Worm (Caenorhabditis elegans) whole organism, L3 larva: Measurements from ENCODE around the gene inft-2.

Experiments used
- R02D3.7 ChIP-seq: fragments of 150-350 bp; optimal IDR thresholded peaks from 2 replicates; lab custom pipeline; 2014; ENCODE audit warnings: missing biosample characterization, missing genetic modification characterization
- ZK546.5 ChIP-seq: sonication (generic microtip); optimal IDR thresholded peaks from 2 replicates; lab custom pipeline; 2017; ENCODE audit warnings: missing biosample characterization, missing genetic modification characterization
- aly-2 ChIP-seq: fragments of 150-350 bp; optimal IDR thresholded peaks from 2 replicates; lab custom pipeline; 2014; ENCODE audit warnings: missing biosample characterization, missing genetic modification characterization
- ceh-16 ChIP-seq: sonication (generic microtip); optimal IDR thresholded peaks from 2 replicates; lab custom pipeline; 2017; ENCODE audit warnings: missing biosample characterization, missing genetic modification characterization
- ceh-28 ChIP-seq: fragments of 150-350 bp; optimal IDR thresholded peaks from 2 replicates; lab custom pipeline; 2014; ENCODE audit warnings: missing biosample characterization, missing genetic modification reagents, missing genetic modification characterization
- ceh-82 ChIP-seq: fragments of 150-350 bp; optimal IDR thresholded peaks from 2 replicates; lab custom pipeline; 2014; ENCODE audit warnings: missing biosample characterization, missing genetic modification characterization
- ceh-9 ChIP-seq: sonication (generic microtip); optimal IDR thresholded peaks from 2 replicates; lab custom pipeline; 2018; ENCODE audit warnings: missing biosample characterization, missing genetic modification characterization
- egl-27 ChIP-seq: sonication (generic microtip); optimal IDR thresholded peaks from 4 replicates; lab custom pipeline; 2017; ENCODE audit warnings: missing biosample characterization, missing genetic modification reagents, missing genetic modification characterization
- egl-5 ChIP-seq: fragments of 150-350 bp; optimal IDR thresholded peaks from 2 replicates; lab custom pipeline; 2017; ENCODE audit warnings: missing biosample characterization, missing genetic modification reagents, missing genetic modification characterization, inconsistent platforms
- elt-1 ChIP-seq: fragments of 150-350 bp; optimal IDR thresholded peaks from 2 replicates; lab custom pipeline; 2014; ENCODE audit warnings: missing biosample characterization, missing genetic modification characterization
- elt-2 ChIP-seq: sonication (generic microtip); optimal IDR thresholded peaks from 2 replicates; lab custom pipeline; 2016; ENCODE audit warnings: missing genetic modification reagents, mild to moderate bottlenecking, missing genetic modification characterization, missing compliant biosample characterization
- elt-3 ChIP-seq, 3 experiments: fragments of 150-350 bp in 1 of 3; sonication (generic microtip) in 2 of 3; optimal IDR thresholded peaks; 2 replicates in 2 of 3; 4 replicates in 1 of 3; lab custom pipeline; 2014 to 2017; ENCODE audit warnings: missing biosample characterization in 3 of 3, missing genetic modification characterization in 3 of 3
- eor-1 ChIP-seq, 2 experiments: fragments of 150-350 bp; optimal IDR thresholded peaks; 2 replicates each; lab custom pipeline; 2014 to 2018; ENCODE audit warnings: missing biosample characterization in 2 of 2, missing genetic modification characterization in 2 of 2
- fkh-10 ChIP-seq: sonication (generic microtip); optimal IDR thresholded peaks from 2 replicates; lab custom pipeline; 2017; ENCODE audit warnings: missing biosample characterization, missing genetic modification reagents, missing genetic modification characterization
- fkh-2 ChIP-seq: fragments of 150-350 bp; optimal IDR thresholded peaks from 2 replicates; lab custom pipeline; 2014; ENCODE audit warnings: missing biosample characterization, missing genetic modification reagents, missing genetic modification characterization
- jun-1 ChIP-seq: fragments of 150-350 bp; optimal IDR thresholded peaks from 2 replicates; lab custom pipeline; 2014; ENCODE audit warnings: missing biosample characterization, missing genetic modification reagents, missing genetic modification characterization
- lin-39 ChIP-seq: fragments of 150-350 bp; optimal IDR thresholded peaks from 2 replicates; lab custom pipeline; 2018; ENCODE audit warnings: missing biosample characterization, missing genetic modification reagents, missing genetic modification characterization
- lsy-12 ChIP-seq: sonication (generic microtip); optimal IDR thresholded peaks from 2 replicates; lab custom pipeline; 2016; ENCODE audit warnings: mild to moderate bottlenecking, missing genetic modification characterization, missing compliant biosample characterization
- mdl-1 ChIP-seq: fragments of 150-350 bp; optimal IDR thresholded peaks from 2 replicates; lab custom pipeline; 2014; ENCODE audit warnings: missing biosample characterization, missing genetic modification characterization
- nfya-1 ChIP-seq: sonication (generic microtip); optimal IDR thresholded peaks from 2 replicates; lab custom pipeline; 2017; ENCODE audit warnings: missing genetic modification characterization, mild to moderate bottlenecking, missing compliant biosample characterization, antibody characterized with exemption, moderate library complexity; ENCODE audit not compliant: insufficient read depth
- nhr-11 ChIP-seq: fragments of 150-350 bp; optimal IDR thresholded peaks from 2 replicates; lab custom pipeline; 2014; ENCODE audit warnings: missing biosample characterization, missing genetic modification characterization
- nhr-12 ChIP-seq: fragments of 150-350 bp; optimal IDR thresholded peaks from 2 replicates; lab custom pipeline; 2014; ENCODE audit warnings: missing biosample characterization, missing genetic modification characterization
- nhr-23 ChIP-seq: fragments of 150-350 bp; optimal IDR thresholded peaks from 2 replicates; lab custom pipeline; 2014; ENCODE audit warnings: missing biosample characterization, missing genetic modification reagents, missing genetic modification characterization
- nhr-25 ChIP-seq: sonication (generic microtip); optimal IDR thresholded peaks from 2 replicates; lab custom pipeline; 2017; ENCODE audit warnings: missing biosample characterization, missing genetic modification characterization
- nhr-28 ChIP-seq: fragments of 150-350 bp; optimal IDR thresholded peaks from 2 replicates; lab custom pipeline; 2014; ENCODE audit warnings: missing biosample characterization, missing genetic modification characterization
- nhr-67 ChIP-seq: fragments of 150-350 bp; optimal IDR thresholded peaks from 2 replicates; lab custom pipeline; 2014; ENCODE audit warnings: missing biosample characterization, missing genetic modification characterization
- nhr-76 ChIP-seq: fragments of 150-350 bp; sonication (generic microtip); optimal IDR thresholded peaks from 5 replicates; lab custom pipeline; 2014; ENCODE audit warnings: missing biosample characterization, missing genetic modification characterization
- pha-4 ChIP-seq: fragments of 150-350 bp; optimal IDR thresholded peaks from 2 replicates; lab custom pipeline; 2014; ENCODE audit warnings: missing biosample characterization, missing genetic modification reagents, missing genetic modification characterization
- pqm-1 ChIP-seq: fragments of 150-350 bp; optimal IDR thresholded peaks from 2 replicates; lab custom pipeline; 2017; ENCODE audit warnings: missing biosample characterization, missing genetic modification characterization, inconsistent platforms
- skn-1 ChIP-seq: fragments of 150-350 bp; optimal IDR thresholded peaks from 2 replicates; lab custom pipeline; 2014; ENCODE audit warnings: missing biosample characterization, missing genetic modification characterization
- snpc-4 ChIP-seq: fragments of 150-350 bp; optimal IDR thresholded peaks from 2 replicates; lab custom pipeline; 2014; ENCODE audit warnings: missing biosample characterization, missing genetic modification characterization
- tbx-2 ChIP-seq: sonication (generic microtip); optimal IDR thresholded peaks from 2 replicates; lab custom pipeline; 2016; ENCODE audit warnings: mild to moderate bottlenecking, missing genetic modification characterization, missing compliant biosample characterization
- unc-39 ChIP-seq: sonication (generic microtip); optimal IDR thresholded peaks from 4 replicates; lab custom pipeline; 2017; ENCODE audit warnings: missing biosample characterization, missing genetic modification characterization
- unc-62 ChIP-seq: fragments of 150-350 bp; sonication (generic microtip); optimal IDR thresholded peaks from 4 replicates; lab custom pipeline; 2014; ENCODE audit warnings: missing biosample characterization, missing genetic modification reagents, missing genetic modification characterization
- zag-1 ChIP-seq: fragments of 150-350 bp; optimal IDR thresholded peaks from 2 replicates; lab custom pipeline; 2014; ENCODE audit warnings: missing biosample characterization, missing genetic modification characterization
- ztf-4 ChIP-seq: fragments of 150-350 bp; optimal IDR thresholded peaks from 2 replicates; lab custom pipeline; 2014; ENCODE audit warnings: missing biosample characterization, missing genetic modification characterization

inft-2 gene

DNA sequence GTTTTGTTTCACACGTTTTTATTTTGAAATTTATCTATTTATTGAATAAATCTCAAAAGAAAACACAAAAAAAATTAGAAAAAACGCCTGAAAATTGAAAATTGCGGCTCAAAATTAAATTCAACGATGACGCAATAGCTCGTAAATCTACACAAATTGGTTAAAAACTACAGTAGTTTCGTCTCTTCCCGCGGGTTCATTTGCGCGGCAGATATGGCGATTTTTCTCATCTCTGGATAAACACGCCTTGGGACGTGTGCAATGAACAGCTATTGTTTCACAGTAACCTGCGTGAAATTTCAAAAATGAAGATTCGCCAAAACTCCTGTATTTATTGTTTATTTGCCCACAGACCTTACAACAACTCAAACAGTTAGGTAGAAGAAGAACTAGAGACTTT, 7.2 kb downstream of the inft-2 start:
- TF ChIP-seq nhr-25 (tag; lab: Kevin White, UChicago) (no peak), lin-39 (tag; lab: Kevin White, UChicago) (no peak), elt-3 (tag; optimal IDR thresholded peaks at IDR 0.05; lab: Kevin White, UChicago) (no peak), eor-1 (tag; optimal IDR thresholded peaks at IDR 0.05; lab: Kevin White, UChicago) (no peak), elt-2 (tag; lab: Kevin White, UChicago) (no peak), aly-2 (tag; lab: Kevin White, UChicago) (no peak), ceh-16 (tag; lab: Kevin White, UChicago) (no peak), egl-27 (tag; lab: Kevin White, UChicago) (no peak), fkh-2 (no peak), snpc-4 (tag; lab: Kevin White, UChicago) (no peak), ztf-4 (tag; lab: Kevin White, UChicago) (no peak), fkh-10 (GFP tag; lab: Kevin White, UChicago) (no peak), ceh-82 (no peak), ceh-28 (tag; lab: Kevin White, UChicago) (no peak), unc-62 (GFP tag; lab: Kevin White, UChicago) (no peak), nhr-67 (tag; lab: Kevin White, UChicago) (no peak), mdl-1 (tag; lab: Kevin White, UChicago) (no peak)

DNA sequence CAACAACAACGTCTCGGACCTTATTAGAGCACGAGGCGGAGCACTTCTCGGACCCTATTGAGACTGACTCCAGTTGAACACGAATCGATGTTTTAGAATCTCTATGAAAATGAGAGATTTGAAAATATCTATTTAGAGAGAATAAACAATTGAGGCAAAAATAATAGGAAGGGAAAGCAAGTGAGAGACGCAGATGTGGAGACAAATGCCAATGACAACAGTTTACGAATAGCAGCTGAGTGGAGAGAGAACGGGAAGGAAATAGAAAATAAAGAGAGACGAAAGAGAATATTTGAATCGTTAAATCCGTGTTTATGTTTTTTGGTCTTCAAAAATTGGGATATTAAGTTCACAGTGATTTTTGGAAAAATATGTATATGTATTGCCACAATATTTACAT, 7.7 kb downstream of the inft-2 start:
- peak; percentile 2 for TF ChIP-seq pha-4
- peak; percentile 14 for TF ChIP-seq ceh-28 (tag; lab: Kevin White, UChicago)
- peak; percentile 1 for TF ChIP-seq nhr-25 (tag; lab: Kevin White, UChicago)
- no peak for TF ChIP-seq skn-1 (tag; lab: Kevin White, UChicago)
- TF ChIP-seq elt-2 (tag; lab: Kevin White, UChicago): peak; percentile 25
- TF ChIP-seq elt-1: no peak
- TF ChIP-seq egl-5 (tag; lab: Kevin White, UChicago): peak; percentile 23
- no peak for TF ChIP-seq tbx-2 (tag; lab: Kevin White, UChicago)
- TF ChIP-seq nfya-1 (tag; lab: Kevin White, UChicago): peak; percentile 58
- TF ChIP-seq zag-1 (tag; lab: Kevin White, UChicago): no peak
- TF ChIP-seq ceh-16 (tag; lab: Kevin White, UChicago): no peak
- no peak for TF ChIP-seq nhr-12 (tag; lab: Kevin White, UChicago)
- no peak for TF ChIP-seq nhr-23
- TF ChIP-seq, all 47 proteins: peak for 6

DNA sequence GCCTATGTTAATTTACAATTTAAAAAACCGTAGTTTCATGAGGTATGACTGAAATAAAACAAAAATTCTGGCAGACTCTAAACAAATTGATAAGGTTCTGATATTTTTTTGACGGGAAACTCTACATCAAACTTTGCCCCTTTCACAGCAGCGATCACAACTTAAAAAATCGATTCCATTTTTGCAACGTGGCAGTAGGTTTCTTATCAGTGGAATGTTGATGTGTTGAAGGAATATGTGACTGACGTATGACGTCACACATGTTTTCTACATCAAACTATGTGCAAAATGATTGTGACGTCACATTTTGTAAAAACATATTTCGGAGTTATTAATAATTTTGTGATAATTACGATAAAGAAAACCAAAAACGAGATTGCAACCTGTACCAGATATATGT, 9.8 kb downstream of the inft-2 start:
- TF ChIP-seq mdl-1 (tag; lab: Kevin White, UChicago) (no peak), fkh-2 (no peak), unc-39 (tag; lab: Kevin White, UChicago) (no peak), eor-1 (tag; optimal IDR thresholded peaks at IDR 0.05; lab: Kevin White, UChicago) (no peak), pqm-1 (peak; percentile 70), ZK546.5 (tag; lab: Kevin White, UChicago) (no peak), nhr-76 (tag; lab: Kevin White, UChicago) (no peak), R02D3.7 (tag; lab: Kevin White, UChicago) (no peak), pha-4 (peak; percentile 15), elt-2 (tag; lab: Kevin White, UChicago) (peak; percentile 91), skn-1 (tag; lab: Kevin White, UChicago) (no peak), jun-1 (peak; percentile 26), ceh-28 (tag; lab: Kevin White, UChicago) (peak; percentile 22)

ce11 chrV:13013158-13013557, 11.0 kb downstream of the inft-2 start, which contains the start of gene try-10:
TSS of gene try-10 (minus strand) at chrV:13013258.
- TF ChIP-seq ceh-28 (tag; lab: Kevin White, UChicago) (no peak), tbx-2 (tag; lab: Kevin White, UChicago) (no peak), nhr-11 (tag; lab: Kevin White, UChicago) (no peak), jun-1 (no peak), unc-39 (tag; lab: Kevin White, UChicago) (no peak), ZK546.5 (tag; lab: Kevin White, UChicago) (no peak), nhr-28 (tag; lab: Kevin White, UChicago) (no peak), lsy-12 (no peak), skn-1 (tag; lab: Kevin White, UChicago) (no peak), ceh-9 (tag; lab: Kevin White, UChicago) (no peak), nhr-12 (tag; lab: Kevin White, UChicago) (no peak), eor-1 (tag; optimal IDR thresholded peaks at IDR 0.05; lab: Kevin White, UChicago) (no peak)
